ENCODE assay signal across 2 fruit fly cellular contexts in genomic region chr3R:21260795-21261194, dm6.
A peak's percentile ranks its signal among the peaks of the same experiment; 100 is the strongest.
TF ChIP-seq lines count a peak whose summit lies in the region.

No protein-coding gene starts in this region.

- TF ChIP-seq CTCF in whole organism, embryonic (GFP tag; optimal IDR thresholded peaks at IDR 0.05; lab: Kevin White, UChicago) = no peak

TF ChIP-seq in whole organism, embryonic, 481 proteins besides CTCF, POLR2A, EP300 and RAD21:
- TF ChIP-seq dmrt11E (tag; optimal IDR thresholded peaks at IDR 0.05; lab: Kevin White, UChicago) = no peak
- TF ChIP-seq scrt (GFP tag; optimal IDR thresholded peaks at IDR 0.05; lab: Kevin White, UChicago) = peak; percentile 47
- TF ChIP-seq Ets65A (GFP tag; lab: Kevin White, UChicago) = no peak
- no peak for TF ChIP-seq ind (GFP tag; optimal IDR thresholded peaks at IDR 0.05; lab: Kevin White, UChicago)
- no peak for TF ChIP-seq knrl (GFP tag; IDR thresholded peaks at IDR 0.05; lab: Robert Waterston, UW; ENCODE audit: partially characterized antibody)
- TF ChIP-seq CG12391 (tag; optimal IDR thresholded peaks at IDR 0.05; lab: Kevin White, UChicago) = no peak
- no peak for TF ChIP-seq stwl (tag; optimal IDR thresholded peaks at IDR 0.05; lab: Kevin White, UChicago)
TF ChIP-seq in whole organism, embryonic: peak in this region for 1.

TF ChIP-seq in whole organism, wandering third instar larva, 38 proteins besides CTCF, POLR2A, EP300 and RAD21:
- TF ChIP-seq HLH106 (tag; optimal IDR thresholded peaks at IDR 0.05; lab: Kevin White, UChicago) (no peak), rgr (GFP tag; optimal IDR thresholded peaks at IDR 0.05; lab: Kevin White, UChicago) (peak; percentile 73), lola (GFP tag; optimal IDR thresholded peaks at IDR 0.05; lab: Kevin White, UChicago) (no peak), Dfd (GFP tag; optimal IDR thresholded peaks at IDR 0.05; lab: Kevin White, UChicago) (no peak), sv (GFP tag; optimal IDR thresholded peaks at IDR 0.05; lab: Kevin White, UChicago) (no peak), CG9705 (GFP tag; optimal IDR thresholded peaks at IDR 0.05; lab: Kevin White, UChicago) (no peak), tai (GFP tag; optimal IDR thresholded peaks at IDR 0.05; lab: Kevin White, UChicago) (no peak), Mio (GFP tag; optimal IDR thresholded peaks at IDR 0.05; lab: Kevin White, UChicago) (no peak), Rel (GFP tag; optimal IDR thresholded peaks at IDR 0.05; lab: Kevin White, UChicago) (no peak), Rel (tag; optimal IDR thresholded peaks at IDR 0.05; lab: Kevin White, UChicago) (no peak), dl (GFP tag; optimal IDR thresholded peaks at IDR 0.05; lab: Kevin White, UChicago; ENCODE audit: insufficient read depth in 1 of 2, partially characterized antibody in 2 of 2) (no peak), pan (optimal IDR thresholded peaks at IDR 0.05; lab: Kevin White, UChicago) (no peak), usp (GFP tag; optimal IDR thresholded peaks at IDR 0.05; lab: Kevin White, UChicago) (no peak), dsf (GFP tag; optimal IDR thresholded peaks at IDR 0.05; lab: Kevin White, UChicago; ENCODE audit: borderline replicate concordance) (no peak), sage (GFP tag; optimal IDR thresholded peaks at IDR 0.05; lab: Kevin White, UChicago) (no peak), GATAd (GFP tag; optimal IDR thresholded peaks at IDR 0.05; lab: Kevin White, UChicago) (no peak), CG32264 (GFP tag; optimal IDR thresholded peaks at IDR 0.05; lab: Kevin White, UChicago) (no peak), fru (GFP tag; optimal IDR thresholded peaks at IDR 0.05; lab: Kevin White, UChicago) (no peak), Sp1 (GFP tag; optimal IDR thresholded peaks at IDR 0.05; lab: Kevin White, UChicago) (peak; percentile 8), OdsH (GFP tag; optimal IDR thresholded peaks at IDR 0.05; lab: Kevin White, UChicago) (peak; percentile 50), brk (GFP tag; optimal IDR thresholded peaks at IDR 0.05; lab: Kevin White, UChicago) (peak; percentile 7), br (GFP tag; optimal IDR thresholded peaks at IDR 0.05; lab: Kevin White, UChicago) (no peak), Hr83 (GFP tag; optimal IDR thresholded peaks at IDR 0.05; lab: Kevin White, UChicago; ENCODE audit: poor library complexity, severe bottlenecking) (peak; percentile 86), CrebA (GFP tag; optimal IDR thresholded peaks at IDR 0.05; lab: Kevin White, UChicago; ENCODE audit: borderline replicate concordance) (no peak), Hnf4 (GFP tag; optimal IDR thresholded peaks at IDR 0.05; lab: Kevin White, UChicago) (no peak), ey (GFP tag; optimal IDR thresholded peaks at IDR 0.05; lab: Kevin White, UChicago) (no peak), Abd-B (GFP tag; optimal IDR thresholded peaks at IDR 0.05; lab: Kevin White, UChicago) (no peak), woc (GFP tag; optimal IDR thresholded peaks at IDR 0.05; lab: Kevin White, UChicago) (no peak), dmrt93B (GFP tag; optimal IDR thresholded peaks at IDR 0.05; lab: Kevin White, UChicago) (no peak), Jra (GFP tag; optimal IDR thresholded peaks at IDR 0.05; lab: Kevin White, UChicago) (no peak), foxo (GFP tag; optimal IDR thresholded peaks at IDR 0.05; lab: Kevin White, UChicago) (no peak), psq (GFP tag; optimal IDR thresholded peaks at IDR 0.05; lab: Kevin White, UChicago) (no peak), Vsx2 (GFP tag; optimal IDR thresholded peaks at IDR 0.05; lab: Kevin White, UChicago; ENCODE audit: partially characterized antibody) (no peak), h (GFP tag; optimal IDR thresholded peaks at IDR 0.05; lab: Kevin White, UChicago) (peak; percentile 76), Hr78 (GFP tag; optimal IDR thresholded peaks at IDR 0.05; lab: Kevin White, UChicago) (no peak), N (GFP tag; optimal IDR thresholded peaks at IDR 0.05; lab: Kevin White, UChicago) (no peak), Dif (GFP tag; optimal IDR thresholded peaks at IDR 0.05; lab: Kevin White, UChicago; ENCODE audit: partially characterized antibody) (no peak), jim (GFP tag; optimal IDR thresholded peaks at IDR 0.05; lab: Kevin White, UChicago) (no peak), Myc (optimal IDR thresholded peaks at IDR 0.05; lab: Kevin White, UChicago) (no peak)

Comparison
In these comparisons a context has a peak if more than half of its experiments do, and no peak if none do; other contexts are left out.
1. Of the 10 proteins assayed by ChIP-seq in both whole organism, embryonic and whole organism, wandering third instar larva: peak only in whole organism, embryonic: none; only in whole organism, wandering third instar larva: h; in both: none; in neither: 9.